ENCODE assay signal across 5 worm cellular contexts in genomic region chrV:5274974-5275373, ce11.
A peak's percentile ranks its signal among the peaks of the same experiment; 100 is the strongest.
TF ChIP-seq lines count a peak whose summit lies in the region.

No protein-coding gene starts in this region.

TF ChIP-seq in whole organism, L1 larva, 84 proteins besides CTCF, POLR2A, EP300 and RAD21 (continues in another document):
- TF ChIP-seq nhr-85 (tag; lab: Kevin White, UChicago) (no peak), hpl-2 (GFP tag; optimal IDR thresholded peaks at IDR 0.05; lab: Kevin White, UChicago) (no peak), ztf-11 (tag; optimal IDR thresholded peaks at IDR 0.05; lab: Kevin White, UChicago) (no peak), C34B4.2 (tag; optimal IDR thresholded peaks at IDR 0.05; lab: Kevin White, UChicago) (no peak), unc-98 (GFP tag; IDR thresholded peaks at IDR 0.05; lab: Robert Waterston, UW) (no peak), unc-62 (GFP tag; optimal IDR thresholded peaks at IDR 0.05; lab: Kevin White, UChicago) (no peak), grh-1 (GFP tag; IDR thresholded peaks at IDR 0.05; lab: Robert Waterston, UW) (0 out of 2 replicates have a peak, but pooled peaks have one; percentile 20), vab-15 (tag; optimal IDR thresholded peaks at IDR 0.05; lab: Kevin White, UChicago) (no peak), fkh-10 (GFP tag; optimal IDR thresholded peaks at IDR 0.05; lab: Kevin White, UChicago) (no peak), ceh-8 (GFP tag; optimal IDR thresholded peaks at IDR 0.05; lab: Kevin White, UChicago) (no peak), sup-37 (GFP tag; optimal IDR thresholded peaks at IDR 0.05; lab: Kevin White, UChicago) (no peak), hlh-4 (tag; optimal IDR thresholded peaks at IDR 0.05; lab: Kevin White, UChicago) (no peak), mdl-1 (tag; optimal IDR thresholded peaks at IDR 0.05; lab: Kevin White, UChicago) (peak in 1 of 2 experiments; percentile 32), mep-1 (tag; optimal IDR thresholded peaks at IDR 0.05; lab: Kevin White, UChicago) (peak; percentile 75), nhr-19 (GFP tag; conservative IDR thresholded peaks at IDR 0.05; lab: Robert Waterston, UW) (peak; percentile 62), ztf-4 (tag; optimal IDR thresholded peaks at IDR 0.05; lab: Kevin White, UChicago) (no peak), nhr-20 (tag; optimal IDR thresholded peaks at IDR 0.05; lab: Kevin White, UChicago) (peak; percentile 61), ceh-90 (tag; optimal IDR thresholded peaks at IDR 0.05; lab: Kevin White, UChicago) (no peak), lir-3 (tag; optimal IDR thresholded peaks at IDR 0.05; lab: Kevin White, UChicago; ENCODE audit: poor library complexity) (no peak)

TF ChIP-seq in whole organism, L3 larva, 47 proteins besides CTCF, POLR2A, EP300 and RAD21 (continues in another document):
- TF ChIP-seq mdl-1 (tag; optimal IDR thresholded peaks at IDR 0.05; lab: Kevin White, UChicago) (no peak), ceh-28 (tag; optimal IDR thresholded peaks at IDR 0.05; lab: Kevin White, UChicago) (no peak), nhr-11 (tag; optimal IDR thresholded peaks at IDR 0.05; lab: Kevin White, UChicago) (no peak), nhr-12 (tag; optimal IDR thresholded peaks at IDR 0.05; lab: Kevin White, UChicago) (no peak), skn-1 (tag; optimal IDR thresholded peaks at IDR 0.05; lab: Kevin White, UChicago) (no peak), pha-4 (tag; optimal IDR thresholded peaks at IDR 0.05; lab: Kevin White, UChicago) (peak; percentile 53), elt-3 (tag; optimal IDR thresholded peaks at IDR 0.05; lab: Kevin White, UChicago) (no peak), ama-1 (optimal IDR thresholded peaks at IDR 0.05; lab: Kevin White, UChicago) (no peak), fkh-10 (GFP tag; optimal IDR thresholded peaks at IDR 0.05; lab: Kevin White, UChicago) (no peak), snpc-4 (tag; optimal IDR thresholded peaks at IDR 0.05; lab: Kevin White, UChicago) (no peak), ceh-82 (tag; optimal IDR thresholded peaks at IDR 0.05; lab: Kevin White, UChicago) (no peak), elt-2 (tag; optimal IDR thresholded peaks at IDR 0.05; lab: Kevin White, UChicago) (peak; percentile 9), unc-39 (tag; optimal IDR thresholded peaks at IDR 0.05; lab: Kevin White, UChicago) (no peak), zag-1 (tag; optimal IDR thresholded peaks at IDR 0.05; lab: Kevin White, UChicago) (no peak), ceh-9 (tag; optimal IDR thresholded peaks at IDR 0.05; lab: Kevin White, UChicago) (no peak), eor-1 (tag; optimal IDR thresholded peaks at IDR 0.05; lab: Kevin White, UChicago) (no peak), lin-15B (tag; optimal IDR thresholded peaks at IDR 0.05; lab: Kevin White, UChicago) (peak; percentile 64), nfya-1 (tag; optimal IDR thresholded peaks at IDR 0.05; lab: Kevin White, UChicago; ENCODE audit: insufficient read depth) (peak; percentile 53), nhr-23 (tag; optimal IDR thresholded peaks at IDR 0.05; lab: Kevin White, UChicago) (peak; percentile 51), lin-39 (tag; optimal IDR thresholded peaks at IDR 0.05; lab: Kevin White, UChicago) (no peak)

TF ChIP-seq in whole organism, early embryonic, 17 proteins besides CTCF, POLR2A, EP300 and RAD21:
- TF ChIP-seq pes-1 (GFP tag; IDR thresholded peaks at IDR 0.05; lab: Robert Waterston, UW) (peak; percentile 60; the same call in 1 of the 2 replicates), F13C5.2 (tag; optimal IDR thresholded peaks at IDR 0.05; lab: Kevin White, UChicago) (peak; percentile 27), sea-1 (GFP tag; conservative IDR thresholded peaks at IDR 0.05; lab: Robert Waterston, UW) (no peak), tbx-11 (GFP tag; IDR thresholded peaks at IDR 0.05; lab: Robert Waterston, UW) (0 out of 2 replicates have a peak, but pooled peaks have one; percentile 55)

TF ChIP-seq in whole organism, midembryonic, 9 proteins besides CTCF, POLR2A, EP300 and RAD21:
- TF ChIP-seq T22C8.4 (GFP tag; IDR thresholded peaks at IDR 0.05; lab: Robert Waterston, UW) (no peak), ref-1 (GFP tag; conservative IDR thresholded peaks at IDR 0.05; lab: Robert Waterston, UW) (no peak), ztf-29 (GFP tag; IDR thresholded peaks at IDR 0.05; lab: Robert Waterston, UW) (no peak), flt-1 (GFP tag; IDR thresholded peaks at IDR 0.05; lab: Robert Waterston, UW) (0 out of 2 replicates have a peak, but pooled peaks have one; percentile 14), tab-1 (GFP tag; IDR thresholded peaks at IDR 0.05; lab: Robert Waterston, UW) (0 out of 2 replicates have a peak, but pooled peaks have one; percentile 26)

TF ChIP-seq in whole organism, young adult, 124 proteins besides CTCF, POLR2A, EP300 and RAD21:
- TF ChIP-seq ztf-28 (GFP tag; IDR thresholded peaks at IDR 0.05; lab: Robert Waterston, UW), result no peak
- TF ChIP-seq bed-1 (GFP tag; IDR thresholded peaks at IDR 0.05; lab: Robert Waterston, UW), result no peak
- peak; percentile 15 for TF ChIP-seq lsl-1 (GFP tag; optimal IDR thresholded peaks at IDR 0.05; lab: Kevin White, UChicago)
- peak; percentile 77 for TF ChIP-seq mcd-1 (GFP tag; IDR thresholded peaks at IDR 0.05; lab: Robert Waterston, UW)
- TF ChIP-seq ztf-18 (tag; optimal IDR thresholded peaks at IDR 0.05; lab: Kevin White, UChicago), result peak; percentile 92
- TF ChIP-seq gei-17 (GFP tag; optimal IDR thresholded peaks at IDR 0.05; lab: Kevin White, UChicago), result no peak
- TF ChIP-seq zim-3 (tag; optimal IDR thresholded peaks at IDR 0.05; lab: Kevin White, UChicago), result no peak
- no peak for TF ChIP-seq Y67H2A.10 (GFP tag; conservative IDR thresholded peaks at IDR 0.05; lab: Robert Waterston, UW)
- peak; percentile 44 for TF ChIP-seq lin-54 (GFP tag; optimal IDR thresholded peaks at IDR 0.05; lab: Kevin White, UChicago)
- no peak for TF ChIP-seq ama-1 (optimal IDR thresholded peaks at IDR 0.05; lab: Kevin White, UChicago)
- TF ChIP-seq ama-1 (GFP tag; optimal IDR thresholded peaks at IDR 0.05; lab: Kevin White, UChicago), result no peak
- peak; percentile 16; the same call in 1 of the 2 replicates for TF ChIP-seq nfyb-1 (GFP tag; IDR thresholded peaks at IDR 0.05; lab: Robert Waterston, UW)
- no peak for TF ChIP-seq chd-7 (tag; optimal IDR thresholded peaks at IDR 0.05; lab: Kevin White, UChicago)
- peak; percentile 45 for TF ChIP-seq snpc-3.4 (tag; optimal IDR thresholded peaks at IDR 0.05; lab: Kevin White, UChicago)
- no peak for TF ChIP-seq cebp-1 (GFP tag; IDR thresholded peaks at IDR 0.05; lab: Robert Waterston, UW)
- peak; percentile 36 for TF ChIP-seq cebp-1 (tag; optimal IDR thresholded peaks at IDR 0.05; lab: Kevin White, UChicago)
- no peak for TF ChIP-seq ceh-79 (tag; optimal IDR thresholded peaks at IDR 0.05; lab: Kevin White, UChicago)
- no peak for TF ChIP-seq F57C9.4 (tag; optimal IDR thresholded peaks at IDR 0.05; lab: Kevin White, UChicago)
- peak; percentile 31; the same call in 1 of the 2 replicates for TF ChIP-seq madf-6 (GFP tag; IDR thresholded peaks at IDR 0.05; lab: Robert Waterston, UW)
- 0 out of 2 replicates have a peak, but pooled peaks have one; percentile 61 for TF ChIP-seq madf-3 (GFP tag; IDR thresholded peaks at IDR 0.05; lab: Robert Waterston, UW)
- 0 out of 2 replicates have a peak, but pooled peaks have one; percentile 46 for TF ChIP-seq Y53G8AR.9 (GFP tag; conservative IDR thresholded peaks at IDR 0.05; lab: Robert Waterston, UW)
- TF ChIP-seq dpff-1 (tag; optimal IDR thresholded peaks at IDR 0.05; lab: Kevin White, UChicago), result no peak
- TF ChIP-seq fkh-3 (tag; optimal IDR thresholded peaks at IDR 0.05; lab: Kevin White, UChicago), result no peak
- TF ChIP-seq let-607 (tag; optimal IDR thresholded peaks at IDR 0.05; lab: Kevin White, UChicago), result no peak
- no peak for TF ChIP-seq Y56A3A.18 (GFP tag; IDR thresholded peaks at IDR 0.05; lab: Robert Waterston, UW)
- TF ChIP-seq D2030.7 (GFP tag; IDR thresholded peaks at IDR 0.05; lab: Robert Waterston, UW), result 0 out of 2 replicates have a peak, but pooled peaks have one; percentile 16
- peak; percentile 8 for TF ChIP-seq nhr-80 (tag; optimal IDR thresholded peaks at IDR 0.05; lab: Kevin White, UChicago)
- TF ChIP-seq F33H1.4 (GFP tag; IDR thresholded peaks at IDR 0.05; lab: Robert Waterston, UW), result peak; percentile 19; the same call in 1 of the 2 replicates
- TF ChIP-seq attf-6 (GFP tag; IDR thresholded peaks at IDR 0.05; lab: Robert Waterston, UW), result no peak
- TF ChIP-seq F23B12.7 (tag; optimal IDR thresholded peaks at IDR 0.05; lab: Kevin White, UChicago; ENCODE audit: insufficient read depth), result peak; percentile 9
- no peak for TF ChIP-seq F39B2.1 (GFP tag; IDR thresholded peaks at IDR 0.05; lab: Robert Waterston, UW)
- TF ChIP-seq dox-1 (GFP tag; IDR thresholded peaks at IDR 0.05; lab: Robert Waterston, UW), result peak; percentile 72
- peak in 2 of 3 experiments; percentile 22 to 47 for TF ChIP-seq lin-35 (GFP tag; optimal IDR thresholded peaks at IDR 0.05; lab: Kevin White, UChicago)
- no peak for TF ChIP-seq ceh-27 (GFP tag; optimal IDR thresholded peaks at IDR 0.05; lab: Kevin White, UChicago)
- no peak for TF ChIP-seq efl-1 (GFP tag; optimal IDR thresholded peaks at IDR 0.05; lab: Kevin White, UChicago)

Comparison
In these comparisons a context has a peak if more than half of its experiments do, and no peak if none do; other contexts are left out.
1. Of the 8 proteins assayed by ChIP-seq in both whole organism, young adult and whole organism, L1 larva: peak only in whole organism, young adult: none; only in whole organism, L1 larva: dpl-1, efl-1, nhr-90 and snpc-4; in both: lin-35; in neither: 3.